1 fruit fly cellular context compared by ENCODE assay signal in genomic region chr3L:16087323-16087816, dm6.
TF ChIP-seq lines count a peak whose summit lies in the region.

TSS of gene Tasp1 (minus strand) at chr3L:16087525.

TF ChIP-seq in whole organism, embryonic, 481 proteins besides CTCF, POLR2A, EP300 and RAD21 (continued from another document and continues in another):
- TF ChIP-seq psq (GFP tag; optimal IDR thresholded peaks at IDR 0.05; lab: Kevin White, UChicago) (no peak), CG15514 (GFP tag; optimal IDR thresholded peaks at IDR 0.05; lab: Kevin White, UChicago) (peak; percentile 58), slp2 (GFP tag; optimal IDR thresholded peaks at IDR 0.05; lab: Kevin White, UChicago) (no peak), CG11723 (GFP tag; optimal IDR thresholded peaks at IDR 0.05; lab: Kevin White, UChicago) (no peak), dati (GFP tag; IDR thresholded peaks at IDR 0.05; lab: Robert Waterston, UW) (no peak), CG18599 (GFP tag; optimal IDR thresholded peaks at IDR 0.05; lab: Kevin White, UChicago) (peak; percentile 54), gsb (GFP tag; IDR thresholded peaks at IDR 0.05; lab: Robert Waterston, UW) (no peak), dysf (GFP tag; IDR thresholded peaks at IDR 0.05; lab: Robert Waterston, UW) (peak; percentile 77; the same call in 1 of the 3 replicates), BEAF-32 (GFP tag; optimal IDR thresholded peaks at IDR 0.05; lab: Kevin White, UChicago) (peak; percentile 21), Hr78 (GFP tag; optimal IDR thresholded peaks at IDR 0.05; lab: Kevin White, UChicago) (no peak), prd (optimal IDR thresholded peaks at IDR 0.05; lab: Kevin White, UChicago) (no peak), prd (GFP tag; IDR thresholded peaks at IDR 0.05; lab: Robert Waterston, UW) (peak; percentile 66; the same call in 2 of the 3 replicates), CG16813 (GFP tag; IDR thresholded peaks at IDR 0.05; lab: Robert Waterston, UW; ENCODE audit: partially characterized antibody) (no peak), sob (GFP tag; IDR thresholded peaks at IDR 0.05; lab: Robert Waterston, UW) (peak; percentile 75), CG2120 (GFP tag; optimal IDR thresholded peaks at IDR 0.05; lab: Kevin White, UChicago) (peak; percentile 60), HHEX (GFP tag; optimal IDR thresholded peaks at IDR 0.05; lab: Kevin White, UChicago) (peak; percentile 5), Dll (GFP tag; IDR thresholded peaks at IDR 0.05; lab: Robert Waterston, UW; ENCODE audit: partially characterized antibody) (no peak; the same call in 2 of the 4 replicates), CG31224 (GFP tag; IDR thresholded peaks at IDR 0.05; lab: Robert Waterston, UW) (peak; percentile 60), CG3847 (GFP tag; IDR thresholded peaks at IDR 0.05; lab: Robert Waterston, UW) (peak; percentile 56), Taf1 (GFP tag; IDR thresholded peaks at IDR 0.05; lab: Robert Waterston, UW) (0 out of 2 replicates have a peak, but pooled peaks have one; percentile 32), CG3065 (GFP tag; optimal IDR thresholded peaks at IDR 0.05; lab: Kevin White, UChicago) (no peak), corto (GFP tag; optimal IDR thresholded peaks at IDR 0.05; lab: Kevin White, UChicago) (no peak), nmo (GFP tag; optimal IDR thresholded peaks at IDR 0.05; lab: Kevin White, UChicago) (peak; percentile 81), cad (GFP tag; optimal IDR thresholded peaks at IDR 0.05; lab: Kevin White, UChicago) (no peak), toy (GFP tag; IDR thresholded peaks at IDR 0.05; lab: Robert Waterston, UW) (no peak), CG3281 (GFP tag; optimal IDR thresholded peaks at IDR 0.05; lab: Kevin White, UChicago) (peak; percentile 43), Sry-β (GFP tag; optimal IDR thresholded peaks at IDR 0.05; lab: Kevin White, UChicago) (no peak), Spps (tag; optimal IDR thresholded peaks at IDR 0.05; lab: Kevin White, UChicago) (peak; percentile 16), Dip3 (GFP tag; optimal IDR thresholded peaks at IDR 0.05; lab: Kevin White, UChicago) (no peak), gt (GFP tag; IDR thresholded peaks at IDR 0.05; lab: Robert Waterston, UW) (no peak), MTF-1 (GFP tag; optimal IDR thresholded peaks at IDR 0.05; lab: Kevin White, UChicago; ENCODE audit: borderline replicate concordance) (peak; percentile 1), sqz (GFP tag; optimal IDR thresholded peaks at IDR 0.05; lab: Kevin White, UChicago) (no peak), CG10366 (GFP tag; IDR thresholded peaks at IDR 0.05; lab: Robert Waterston, UW) (peak; percentile 38; the same call in 1 of the 2 replicates), CG3407 (GFP tag; optimal IDR thresholded peaks at IDR 0.05; lab: Kevin White, UChicago) (no peak), CG15696 (tag; optimal IDR thresholded peaks at IDR 0.05; lab: Kevin White, UChicago) (peak; percentile 58), CG1024 (GFP tag; IDR thresholded peaks at IDR 0.05; lab: Robert Waterston, UW) (peak; percentile 60), inv (GFP tag; IDR thresholded peaks at IDR 0.05; lab: Robert Waterston, UW; ENCODE audit: partially characterized antibody) (no peak), PHDP (tag; optimal IDR thresholded peaks at IDR 0.05; lab: Kevin White, UChicago) (peak; percentile 75), Ada2b (GFP tag; IDR thresholded peaks at IDR 0.05; lab: Robert Waterston, UW) (peak; percentile 62), CG15011 (GFP tag; optimal IDR thresholded peaks at IDR 0.05; lab: Kevin White, UChicago) (no peak), Six4 (GFP tag; optimal IDR thresholded peaks at IDR 0.05; lab: Kevin White, UChicago) (peak; percentile 41), Dad (GFP tag; optimal IDR thresholded peaks at IDR 0.05; lab: Kevin White, UChicago) (no peak), CG10431 (GFP tag; optimal IDR thresholded peaks at IDR 0.05; lab: Kevin White, UChicago) (no peak), CG18262 (tag; optimal IDR thresholded peaks at IDR 0.05; lab: Kevin White, UChicago) (peak; percentile 78), CG11696 (GFP tag; IDR thresholded peaks at IDR 0.05; lab: Robert Waterston, UW) (no peak), Aef1 (GFP tag; IDR thresholded peaks at IDR 0.05; lab: Robert Waterston, UW) (peak; percentile 60), p53 (GFP tag; optimal IDR thresholded peaks at IDR 0.05; lab: Kevin White, UChicago) (no peak), eyg (GFP tag; optimal IDR thresholded peaks at IDR 0.05; lab: Kevin White, UChicago) (no peak), CG11560 (tag; IDR thresholded peaks at IDR 0.05; lab: Robert Waterston, UW) (no peak; the same call in 2 of the 3 replicates), CG5245 (GFP tag; optimal IDR thresholded peaks at IDR 0.05; lab: Kevin White, UChicago) (peak; percentile 12), Myb (GFP tag; optimal IDR thresholded peaks at IDR 0.05; lab: Kevin White, UChicago) (no peak), CG9727 (GFP tag; optimal IDR thresholded peaks at IDR 0.05; lab: Kevin White, UChicago) (peak; percentile 66), Opbp (GFP tag; IDR thresholded peaks at IDR 0.05; lab: Robert Waterston, UW; ENCODE audit: partially characterized antibody) (peak; percentile 56; the same call in 1 of the 3 replicates), Hr3 (GFP tag; optimal IDR thresholded peaks at IDR 0.05; lab: Kevin White, UChicago) (peak; percentile 49), CG14710 (tag; optimal IDR thresholded peaks at IDR 0.05; lab: Kevin White, UChicago) (peak; percentile 68), CG17568 (GFP tag; optimal IDR thresholded peaks at IDR 0.05; lab: Kevin White, UChicago) (no peak), fd96Cb (tag; optimal IDR thresholded peaks at IDR 0.05; lab: Kevin White, UChicago) (peak; percentile 58), pfk (GFP tag; optimal IDR thresholded peaks at IDR 0.05; lab: Kevin White, UChicago) (no peak), CG31388 (GFP tag; optimal IDR thresholded peaks at IDR 0.05; lab: Kevin White, UChicago) (peak; percentile 7), CG11695 (GFP tag; IDR thresholded peaks at IDR 0.05; lab: Robert Waterston, UW) (peak; percentile 55; the same call in 2 of the 3 replicates), hth (optimal IDR thresholded peaks at IDR 0.05; lab: Kevin White, UChicago) (no peak), CG18619 (GFP tag; optimal IDR thresholded peaks at IDR 0.05; lab: Kevin White, UChicago) (peak; percentile 56), CG16815 (GFP tag; optimal IDR thresholded peaks at IDR 0.05; lab: Kevin White, UChicago) (peak; percentile 5), CG17186 (GFP tag; optimal IDR thresholded peaks at IDR 0.05; lab: Kevin White, UChicago) (peak; percentile 5), CG9876 (GFP tag; optimal IDR thresholded peaks at IDR 0.05; lab: Kevin White, UChicago) (no peak), ewg (GFP tag; optimal IDR thresholded peaks at IDR 0.05; lab: Kevin White, UChicago) (peak; percentile 39), Mad (GFP tag; optimal IDR thresholded peaks at IDR 0.05; lab: Kevin White, UChicago) (peak; percentile 21), seq (GFP tag; IDR thresholded peaks at IDR 0.05; lab: Robert Waterston, UW) (no peak), zfh1 (GFP tag; IDR thresholded peaks at IDR 0.05; lab: Robert Waterston, UW) (peak; percentile 73; the same call in 2 of the 3 replicates), sr (GFP tag; IDR thresholded peaks at IDR 0.05; lab: Robert Waterston, UW) (0 out of 3 replicates have a peak, but pooled peaks have one; percentile 25), trh (GFP tag; optimal IDR thresholded peaks at IDR 0.05; lab: Kevin White, UChicago) (no peak), ems (GFP tag; optimal IDR thresholded peaks at IDR 0.05; lab: Kevin White, UChicago) (peak; percentile 1), Abd-B (GFP tag; optimal IDR thresholded peaks at IDR 0.05; lab: Kevin White, UChicago) (no peak), trem (tag; optimal IDR thresholded peaks at IDR 0.05; lab: Kevin White, UChicago) (peak; percentile 63), grau (tag; optimal IDR thresholded peaks at IDR 0.05; lab: Kevin White, UChicago) (peak; percentile 78), phol (tag; optimal IDR thresholded peaks at IDR 0.05; lab: Kevin White, UChicago) (peak; percentile 77), NFAT (GFP tag; IDR thresholded peaks at IDR 0.05; lab: Robert Waterston, UW) (no peak; the same call in 1 of the 2 replicates), knrl (GFP tag; IDR thresholded peaks at IDR 0.05; lab: Robert Waterston, UW; ENCODE audit: partially characterized antibody) (no peak; the same call in 2 of the 3 replicates), Sin3A (optimal IDR thresholded peaks at IDR 0.05; lab: Kevin White, UChicago) (no peak), CG12391 (tag; optimal IDR thresholded peaks at IDR 0.05; lab: Kevin White, UChicago) (peak; percentile 81), Gug (GFP tag; IDR thresholded peaks at IDR 0.05; lab: Robert Waterston, UW) (no peak), CG3726 (GFP tag; IDR thresholded peaks at IDR 0.05; lab: Robert Waterston, UW) (no peak), dm (GFP tag; optimal IDR thresholded peaks at IDR 0.05; lab: Kevin White, UChicago) (no peak), D19B (GFP tag; optimal IDR thresholded peaks at IDR 0.05; lab: Kevin White, UChicago) (no peak), row (GFP tag; IDR thresholded peaks at IDR 0.05; lab: Robert Waterston, UW) (peak; percentile 85), sisA (GFP tag; IDR thresholded peaks at IDR 0.05; lab: Robert Waterston, UW) (no peak), sim (GFP tag; IDR thresholded peaks at IDR 0.05; lab: Robert Waterston, UW) (peak; percentile 54; the same call in 1 of the 2 replicates), Sox100B (GFP tag; optimal IDR thresholded peaks at IDR 0.05; lab: Kevin White, UChicago) (peak; percentile 54), CG4282 (GFP tag; optimal IDR thresholded peaks at IDR 0.05; lab: Kevin White, UChicago) (no peak), CG8290 (GFP tag; optimal IDR thresholded peaks at IDR 0.05; lab: Kevin White, UChicago) (no peak), CG8290 (tag; optimal IDR thresholded peaks at IDR 0.05; lab: Kevin White, UChicago) (peak in 1 of 2 experiments; percentile 54), CG31441 (GFP tag; IDR thresholded peaks at IDR 0.05; lab: Robert Waterston, UW) (peak; percentile 79), CG16779 (GFP tag; IDR thresholded peaks at IDR 0.05; lab: Robert Waterston, UW) (no peak), CG9817 (tag; optimal IDR thresholded peaks at IDR 0.05; lab: Kevin White, UChicago) (peak; percentile 41), CG4617 (GFP tag; optimal IDR thresholded peaks at IDR 0.05; lab: Kevin White, UChicago; ENCODE audit: borderline replicate concordance) (peak; percentile 75), cato (GFP tag; optimal IDR thresholded peaks at IDR 0.05; lab: Kevin White, UChicago; ENCODE audit: borderline replicate concordance) (no peak), ttk (GFP tag; IDR thresholded peaks at IDR 0.05; lab: Robert Waterston, UW) (peak; percentile 75), CG8765 (GFP tag; IDR thresholded peaks at IDR 0.05; lab: Robert Waterston, UW) (no peak), abd-A (tag; optimal IDR thresholded peaks at IDR 0.05; lab: Kevin White, UChicago) (no peak), CG9797 (GFP tag; optimal IDR thresholded peaks at IDR 0.05; lab: Kevin White, UChicago) (peak; percentile 82), Nf-YB (GFP tag; optimal IDR thresholded peaks at IDR 0.05; lab: Kevin White, UChicago) (peak; percentile 25), CG30431 (GFP tag; optimal IDR thresholded peaks at IDR 0.05; lab: Kevin White, UChicago) (no peak), so (GFP tag; IDR thresholded peaks at IDR 0.05; lab: Robert Waterston, UW) (peak; percentile 61; the same call in 1 of the 3 replicates), MESR4 (GFP tag; optimal IDR thresholded peaks at IDR 0.05; lab: Kevin White, UChicago) (peak; percentile 82), CG13287 (GFP tag; IDR thresholded peaks at IDR 0.05; lab: Robert Waterston, UW; ENCODE audit: partially characterized antibody) (peak; percentile 46; the same call in 1 of the 2 replicates), CG8359 (GFP tag; optimal IDR thresholded peaks at IDR 0.05; lab: Kevin White, UChicago; ENCODE audit: borderline replicate concordance) (no peak), br (optimal IDR thresholded peaks at IDR 0.05; lab: Kevin White, UChicago) (no peak), CG17361 (GFP tag; IDR thresholded peaks at IDR 0.05; lab: Robert Waterston, UW) (no peak; the same call in 1 of the 3 replicates), Jarid2 (GFP tag; optimal IDR thresholded peaks at IDR 0.05; lab: Kevin White, UChicago) (peak; percentile 34), cwo (GFP tag; optimal IDR thresholded peaks at IDR 0.05; lab: Kevin White, UChicago) (no peak), Doc2 (GFP tag; IDR thresholded peaks at IDR 0.05; lab: Robert Waterston, UW) (no peak), HLH3B (GFP tag; IDR thresholded peaks at IDR 0.05; lab: Robert Waterston, UW) (peak; percentile 74), CG11247 (GFP tag; IDR thresholded peaks at IDR 0.05; lab: Robert Waterston, UW) (peak; percentile 57; the same call in 1 of the 2 replicates), CG7839 (tag; optimal IDR thresholded peaks at IDR 0.05; lab: Kevin White, UChicago) (peak; percentile 80), E2f1 (GFP tag; IDR thresholded peaks at IDR 0.05; lab: Robert Waterston, UW) (peak; percentile 79), tgo (GFP tag; IDR thresholded peaks at IDR 0.05; lab: Robert Waterston, UW) (peak; percentile 62), CG1233 (GFP tag; optimal IDR thresholded peaks at IDR 0.05; lab: Kevin White, UChicago) (peak; percentile 48), CG33557 (GFP tag; optimal IDR thresholded peaks at IDR 0.05; lab: Kevin White, UChicago) (peak; percentile 18), CG2678 (tag; optimal IDR thresholded peaks at IDR 0.05; lab: Kevin White, UChicago) (no peak), danr (GFP tag; IDR thresholded peaks at IDR 0.05; lab: Robert Waterston, UW) (no peak), CkIIα-i1 (GFP tag; IDR thresholded peaks at IDR 0.05; lab: Robert Waterston, UW) (no peak), B-H2 (GFP tag; optimal IDR thresholded peaks at IDR 0.05; lab: Kevin White, UChicago) (peak; percentile 11), CG8944 (GFP tag; optimal IDR thresholded peaks at IDR 0.05; lab: Kevin White, UChicago) (no peak), al (GFP tag; IDR thresholded peaks at IDR 0.05; lab: Robert Waterston, UW) (peak; percentile 52; the same call in 1 of the 2 replicates), CG5953 (GFP tag; IDR thresholded peaks at IDR 0.05; lab: Robert Waterston, UW) (no peak), croc (GFP tag; conservative IDR thresholded peaks at IDR 0.05; lab: Robert Waterston, UW) (0 out of 3 replicates have a peak, but pooled peaks have one; percentile 28), nerfin-1 (tag; optimal IDR thresholded peaks at IDR 0.05; lab: Kevin White, UChicago) (no peak), CG7271 (tag; optimal IDR thresholded peaks at IDR 0.05; lab: Kevin White, UChicago) (peak; percentile 39), chinmo (GFP tag; IDR thresholded peaks at IDR 0.05; lab: Robert Waterston, UW; ENCODE audit: partially characterized antibody) (0 out of 4 replicates have a peak, but pooled peaks have one; percentile 31), Lim3 (GFP tag; IDR thresholded peaks at IDR 0.05; lab: Robert Waterston, UW) (no peak)
